Worm (Caenorhabditis elegans): ENCODE measurements around the gene srg-50.

- no peak for TF ChIP-seq med-1 (GFP tag; optimal IDR thresholded peaks at IDR 0.05; ENCODE audit: insufficient read depth)
- no peak for TF ChIP-seq flt-1 (GFP tag; IDR thresholded peaks at IDR 0.05)
- TF ChIP-seq klf-2 (GFP tag; conservative IDR thresholded peaks at IDR 0.05) = no peak
- no peak for TF ChIP-seq tab-1 (GFP tag; IDR thresholded peaks at IDR 0.05)
- no peak for TF ChIP-seq T22C8.4 (GFP tag; IDR thresholded peaks at IDR 0.05)
- TF ChIP-seq cog-1 (tag; optimal IDR thresholded peaks at IDR 0.05) = no peak
- TF ChIP-seq ztf-29 (GFP tag; IDR thresholded peaks at IDR 0.05) = no peak
- no peak for TF ChIP-seq ztf-23 (GFP tag; IDR thresholded peaks at IDR 0.05)
- no peak for TF ChIP-seq ref-1 (GFP tag; conservative IDR thresholded peaks at IDR 0.05)
These were observed 46.5 kb upstream of the srg-50 start, which contains the start of the genes C34D4.10 and str-48 for ce11 chrIV:7121313-7122055.
